Worm (Caenorhabditis elegans) whole organism, late embryonic: ENCODE measurements around the gene fbxa-114.

Source experiments
- T23F11.4 ChIP-seq: fragments of 200-800 bp; sonication (Bioruptor generic); optimal IDR thresholded peaks from 2 replicates; lab custom pipeline; 2018; ENCODE audit warnings: mild to moderate bottlenecking, missing genetic modification characterization, missing compliant biosample characterization
- ceh-19 ChIP-seq: fragments of 200-800 bp; sonication (Bioruptor generic); optimal IDR thresholded peaks from 2 replicates; lab custom pipeline; 2018; ENCODE audit warnings: mild to moderate bottlenecking, missing genetic modification characterization, missing compliant biosample characterization
- ceh-2 ChIP-seq: sonication (generic microtip); optimal IDR thresholded peaks from 2 replicates; lab custom pipeline; 2016; ENCODE audit warnings: missing genotype, missing genetic modification characterization, missing compliant biosample characterization
- ceh-22 ChIP-seq: sonication (generic microtip); optimal IDR thresholded peaks from 2 replicates; lab custom pipeline; 2017; ENCODE audit warnings: missing biosample characterization, missing genetic modification characterization
- ceh-24 ChIP-seq: sonication (generic microtip); optimal IDR thresholded peaks from 2 replicates; lab custom pipeline; 2016; ENCODE audit warnings: mild to moderate bottlenecking, missing genetic modification characterization, missing compliant biosample characterization
- ceh-34 ChIP-seq: sonication (generic microtip); optimal IDR thresholded peaks from 2 replicates; lab custom pipeline; 2016; ENCODE audit warnings: mild to moderate bottlenecking, missing genetic modification characterization, missing compliant biosample characterization
- ceh-45 ChIP-seq: fragments of 200-800 bp; sonication (Bioruptor generic); IDR thresholded peaks from 2 replicates; pipeline ENCODE4 v1.3.6; 2022; ENCODE audit warnings: missing genetic modification reagents, missing genetic modification characterization, missing compliant biosample characterization
- dve-1 ChIP-seq: sonication (generic microtip); optimal IDR thresholded peaks from 2 replicates; lab custom pipeline; 2017; ENCODE audit warnings: antibody characterized with exemption, mild to moderate bottlenecking, missing genetic modification characterization, missing compliant biosample characterization
- elt-4 ChIP-seq: sonication (generic microtip); optimal IDR thresholded peaks from 2 replicates; lab custom pipeline; 2016; ENCODE audit warnings: missing genetic modification characterization, missing compliant biosample characterization
- ets-4 ChIP-seq: sonication (generic microtip); optimal IDR thresholded peaks from 2 replicates; lab custom pipeline; 2016; ENCODE audit warnings: missing genetic modification characterization, missing compliant biosample characterization
- nhr-11 ChIP-seq: fragments of 150-350 bp; optimal IDR thresholded peaks from 2 replicates; lab custom pipeline; 2014; ENCODE audit warnings: missing biosample characterization, missing genetic modification characterization
- tbx-2 ChIP-seq: sonication (generic microtip); optimal IDR thresholded peaks from 2 replicates; lab custom pipeline; 2016; ENCODE audit warnings: missing genetic modification characterization, missing compliant biosample characterization
- unc-55 ChIP-seq: sonication (generic microtip); optimal IDR thresholded peaks from 2 replicates; lab custom pipeline; 2017; ENCODE audit warnings: missing biosample characterization, missing genetic modification reagents, missing genetic modification characterization
- ztf-16 ChIP-seq: sonication (generic microtip); optimal IDR thresholded peaks from 2 replicates; lab custom pipeline; 2017; ENCODE audit warnings: missing genetic modification characterization, missing compliant biosample characterization

DNA sequence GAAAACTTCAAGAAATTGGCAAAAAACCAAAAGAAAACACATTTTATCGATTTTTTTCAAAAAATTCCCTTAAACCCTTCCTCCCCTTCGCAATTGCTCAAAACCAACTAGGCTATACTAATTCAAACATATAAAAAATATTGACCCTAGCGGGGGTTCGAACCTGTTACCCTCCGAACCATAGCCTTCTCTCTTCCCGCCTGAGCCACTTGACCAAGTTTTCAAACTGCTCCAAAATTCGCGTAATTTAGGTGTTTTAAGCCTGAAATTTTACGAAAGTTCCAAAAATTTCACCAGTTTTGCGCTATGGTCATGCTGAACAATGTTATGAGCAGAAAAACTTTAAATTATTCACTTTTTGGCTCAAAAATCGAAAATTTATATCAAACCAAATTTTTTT, 33.0 kb downstream of the fbxa-114 start:
- TF ChIP-seq ceh-45 (GFP tag; lab: Robert Waterston, UW) (no peak), dve-1 (tag; lab: Kevin White, UChicago) (no peak), ets-4 (tag; lab: Kevin White, UChicago) (no peak), ceh-19 (no peak), tbx-2 (tag; lab: Kevin White, UChicago) (no peak), ceh-2 (no peak), nhr-11 (no peak), unc-55 (GFP tag; lab: Kevin White, UChicago) (no peak), T23F11.4 (no peak), ceh-22 (no peak), ztf-16 (tag; lab: Kevin White, UChicago) (no peak), elt-4 (tag; lab: Kevin White, UChicago) (no peak), ceh-34 (tag; lab: Kevin White, UChicago) (no peak), ceh-24 (tag; lab: Kevin White, UChicago) (no peak)
